Worm (Caenorhabditis elegans) whole organism, early embryonic: ENCODE results near the gene C08B11.9.

Experiments used
- aly-1 ChIP-seq: sonication (generic microtip); optimal IDR thresholded peaks from 2 replicates; lab custom pipeline; 2016; ENCODE audit warnings: missing genetic modification characterization, missing compliant biosample characterization
- ama-1 ChIP-seq: fragments of 150-350 bp; optimal IDR thresholded peaks from 2 replicates; lab custom pipeline; 2014
- flt-1 ChIP-seq: fragments of 200-800 bp; sonication (Bioruptor generic); IDR thresholded peaks from 2 replicates; pipeline ENCODE4 v1.3.6; 2022; ENCODE audit warnings: missing genetic modification characterization, missing compliant biosample characterization
- hmg-4 ChIP-seq: fragments of 200-800 bp; sonication (Bioruptor generic); optimal IDR thresholded peaks from 2 replicates; lab custom pipeline; 2018; ENCODE audit warnings: mild to moderate bottlenecking, missing genetic modification characterization, missing compliant biosample characterization
- tbx-11 ChIP-seq: fragments of 200-800 bp; sonication (Bioruptor generic); IDR thresholded peaks from 2 replicates; pipeline ENCODE4 v1.3.6; 2022; ENCODE audit warnings: missing genetic modification characterization, missing compliant biosample characterization
- tbx-37 ChIP-seq: fragments of 200-800 bp; sonication (Bioruptor generic); conservative IDR thresholded peaks from 2 replicates; pipeline ENCODE4 v1.3.6; 2022; ENCODE audit warnings: missing genetic modification reagents, missing genetic modification characterization, missing compliant biosample characterization

ce11 chrII:8016761-8017160, 21.2 kb downstream of the C08B11.9 start:
- TF ChIP-seq flt-1 (GFP tag; lab: Robert Waterston, UW) (no peak), tbx-11 (GFP tag; lab: Robert Waterston, UW) (no peak), ama-1 (no peak), tbx-37 (GFP tag; lab: Robert Waterston, UW) (no peak), aly-1 (tag; lab: Kevin White, UChicago) (no peak), hmg-4 (no peak)
